Fruit fly (Drosophila melanogaster): Measurements from ENCODE around the gene CG33310.

The CG33310 gene

dm6 chr2L:15067832-15068231 is 41.1 kb downstream of the CG33310 start (continued):
- TF ChIP-seq CG10959 (GFP tag; IDR thresholded peaks at IDR 0.05) (no peak), Opbp (GFP tag; IDR thresholded peaks at IDR 0.05; ENCODE audit: partially characterized antibody) (peak; percentile 91), cwo (GFP tag; optimal IDR thresholded peaks at IDR 0.05) (peak; percentile 99), inv (GFP tag; IDR thresholded peaks at IDR 0.05; ENCODE audit: partially characterized antibody) (peak; percentile 78; the same call in 1 of the 2 replicates), CG4820 (GFP tag; optimal IDR thresholded peaks at IDR 0.05) (peak; percentile 25), da (GFP tag; optimal IDR thresholded peaks at IDR 0.05) (peak; percentile 44), CHES-1-like (GFP tag; optimal IDR thresholded peaks at IDR 0.05) (peak; percentile 34), stwl (tag; optimal IDR thresholded peaks at IDR 0.05) (peak; percentile 82), CG6791 (GFP tag; IDR thresholded peaks at IDR 0.05; ENCODE audit: partially characterized antibody) (peak; percentile 81), CG31365 (tag; optimal IDR thresholded peaks at IDR 0.05) (peak; percentile 14), Asciz (GFP tag; optimal IDR thresholded peaks at IDR 0.05) (no peak), chinmo (GFP tag; IDR thresholded peaks at IDR 0.05; ENCODE audit: partially characterized antibody) (peak; percentile 65; the same call in 2 of the 4 replicates), CG7987 (GFP tag; optimal IDR thresholded peaks at IDR 0.05) (peak; percentile 93), sna (GFP tag; IDR thresholded peaks at IDR 0.05; ENCODE audit: partially characterized antibody) (peak; percentile 63), nmo (GFP tag; optimal IDR thresholded peaks at IDR 0.05) (peak; percentile 59), exex (tag; optimal IDR thresholded peaks at IDR 0.05) (peak; percentile 33), CG30403 (GFP tag; optimal IDR thresholded peaks at IDR 0.05) (peak; percentile 15), Mes4 (GFP tag; optimal IDR thresholded peaks at IDR 0.05) (peak; percentile 17), abd-A (tag; optimal IDR thresholded peaks at IDR 0.05) (peak; percentile 54), Lpt (GFP tag; optimal IDR thresholded peaks at IDR 0.05) (no peak)

dm6 chr2L:15070216-15070615 is 43.5 kb downstream of the CG33310 start, which contains the start of gene vig:
TSS of gene vig (minus strand) at chr2L:15070316.
- TF ChIP-seq Hmr (GFP tag; optimal IDR thresholded peaks at IDR 0.05), result no peak
- TF ChIP-seq CG2202 (tag; optimal IDR thresholded peaks at IDR 0.05), result no peak
- TF ChIP-seq CG8765 (GFP tag; IDR thresholded peaks at IDR 0.05), result no peak
- no peak for TF ChIP-seq grn (GFP tag; optimal IDR thresholded peaks at IDR 0.05)
- no peak for TF ChIP-seq insv (GFP tag; optimal IDR thresholded peaks at IDR 0.05)

- TF ChIP-seq B-H1 (GFP tag; IDR thresholded peaks at IDR 0.05) (no peak), CG4707 (GFP tag; optimal IDR thresholded peaks at IDR 0.05) (no peak), CG1647 (GFP tag; optimal IDR thresholded peaks at IDR 0.05) (no peak), pnt (GFP tag; optimal IDR thresholded peaks at IDR 0.05) (no peak), Spps (tag; optimal IDR thresholded peaks at IDR 0.05) (no peak), Dfd (GFP tag; optimal IDR thresholded peaks at IDR 0.05) (no peak), mirr (GFP tag; optimal IDR thresholded peaks at IDR 0.05) (no peak), TFAM (GFP tag; optimal IDR thresholded peaks at IDR 0.05) (no peak), kni (GFP tag; optimal IDR thresholded peaks at IDR 0.05) (no peak), ATbp (GFP tag; optimal IDR thresholded peaks at IDR 0.05) (peak; percentile 33), CG6854 (GFP tag; optimal IDR thresholded peaks at IDR 0.05) (no peak), HLH3B (GFP tag; IDR thresholded peaks at IDR 0.05) (0 out of 2 replicates have a peak, but pooled peaks have one; percentile 14), onecut (GFP tag; IDR thresholded peaks at IDR 0.05) (peak; percentile 98), crol (GFP tag; IDR thresholded peaks at IDR 0.05) (peak; percentile 52; the same call in 1 of the 2 replicates), CG14710 (tag; optimal IDR thresholded peaks at IDR 0.05) (no peak), Jarid2 (GFP tag; optimal IDR thresholded peaks at IDR 0.05) (peak; percentile 49), Trl (optimal IDR thresholded peaks at IDR 0.05) (peak; percentile 24 to 31), Trl (GFP tag; optimal IDR thresholded peaks at IDR 0.05) (no peak), CG17829 (tag; optimal IDR thresholded peaks at IDR 0.05) (no peak), CG12659 (GFP tag; optimal IDR thresholded peaks at IDR 0.05) (no peak), gcm (GFP tag; optimal IDR thresholded peaks at IDR 0.05) (no peak), nerfin-1 (tag; optimal IDR thresholded peaks at IDR 0.05) (peak; percentile 56), run (tag; optimal IDR thresholded peaks at IDR 0.05) (no peak), Atf3 (GFP tag; optimal IDR thresholded peaks at IDR 0.05) (no peak)
Observed at dm6 chr2L:15074465-15074864, 47.8 kb downstream of the CG33310 start, which contains the start of gene wwk. TSS of gene wwk (plus strand) at chr2L:15074776.
